Fruit fly (Drosophila melanogaster) Kc167 (cell line): Measurements from ENCODE around the gene CG34327.

Experiments
- Myc ChIP-seq: fragments of >200 bp; optimal IDR thresholded peaks from 2 replicates; lab custom pipeline; 2017; ENCODE audit warnings: missing external identifiers
- h ChIP-seq: fragments of >200 bp; optimal IDR thresholded peaks from 3 replicates; lab custom pipeline; 2018; ENCODE audit warnings: missing external identifiers
- insv ChIP-seq: fragments of >200 bp; optimal IDR thresholded peaks from 3 replicates; lab custom pipeline; 2018; ENCODE audit warnings: missing external identifiers
- psq ChIP-seq: fragments of >200 bp; optimal IDR thresholded peaks from 2 replicates; lab custom pipeline; 2017; ENCODE audit warnings: missing external identifiers

DNA sequence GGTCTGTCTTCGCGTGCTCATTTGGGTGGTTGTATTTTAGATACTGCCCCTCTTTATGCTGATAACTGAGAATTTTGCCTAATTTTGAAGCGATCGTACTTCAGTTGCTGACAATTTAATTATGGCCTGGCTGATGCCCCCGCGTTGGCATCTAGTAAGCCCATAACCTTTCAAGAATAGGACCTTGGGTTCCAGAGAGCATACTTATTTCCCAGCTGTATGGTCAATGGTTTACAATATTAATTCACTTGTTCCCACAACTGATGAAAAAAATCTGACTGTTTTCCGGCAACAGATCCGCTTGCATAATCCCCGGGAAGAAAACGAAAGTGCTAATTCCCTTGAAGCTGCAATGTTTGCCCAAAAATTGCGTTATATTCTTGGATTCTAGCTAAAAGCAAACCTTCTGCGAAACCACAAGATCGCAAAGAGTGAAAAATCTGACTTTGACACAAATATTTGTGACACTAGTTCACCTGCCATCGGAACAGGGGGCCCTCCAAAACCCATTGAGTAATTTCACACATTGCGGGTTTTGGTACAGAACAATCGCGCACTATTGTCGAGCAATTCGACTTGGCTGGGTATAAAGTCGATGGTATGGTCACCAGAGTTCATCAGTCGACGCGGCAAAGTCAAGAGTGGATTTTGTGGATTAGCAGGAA is 21.0 kb downstream of the CG34327 start, which contains the start of the genes TTLL1A and CG5070:
- TF ChIP-seq insv (lab: Kevin White, UChicago) (no peak), Myc (no peak), h (no peak), psq (no peak)
